Worm (Caenorhabditis elegans): ENCODE data around the gene R160.12.

The R160.12 gene

DNA sequence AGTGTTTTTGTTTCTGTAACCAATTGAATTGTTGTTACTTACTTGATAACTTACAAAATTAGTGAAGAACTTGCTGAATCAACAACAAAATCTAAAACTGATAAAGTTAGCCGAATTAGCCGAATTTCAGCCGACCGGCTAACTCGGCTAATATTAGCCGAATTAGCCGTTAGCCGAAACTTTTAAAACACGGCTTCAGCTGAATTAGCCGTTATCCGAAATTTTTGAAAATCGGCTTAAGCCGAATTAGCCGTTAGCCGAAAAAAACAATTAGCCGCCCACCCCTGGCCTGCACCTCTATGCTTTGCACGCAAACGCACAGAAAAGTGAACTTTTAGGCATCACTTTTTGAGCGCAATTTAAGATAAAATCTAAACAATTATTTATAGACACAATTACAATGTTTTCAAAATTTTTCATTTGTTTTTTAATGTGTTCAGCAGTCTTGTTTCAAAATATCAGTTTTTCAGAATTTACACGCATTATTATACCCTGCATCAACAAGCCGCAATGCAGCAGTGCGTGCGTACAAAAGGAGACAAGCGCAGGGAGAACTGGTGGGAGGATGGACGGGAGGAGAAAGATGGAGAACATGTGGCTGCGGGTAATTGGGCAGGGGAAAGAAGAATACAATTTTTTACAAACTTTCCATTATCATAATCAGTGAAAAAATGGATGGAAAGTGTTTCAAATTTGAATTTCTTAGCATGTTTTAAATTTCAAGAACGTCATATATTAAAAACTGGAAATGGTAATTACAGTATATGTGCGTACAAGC lies 17.7 kb upstream of the R160.12 start (continued):
- TF ChIP-seq nhr-10 (tag; optimal IDR thresholded peaks at IDR 0.05), result peak; percentile 36
- TF ChIP-seq daf-8 (GFP tag; IDR thresholded peaks at IDR 0.05), result no peak
- peak; percentile 75 for TF ChIP-seq lin-13 (GFP tag; optimal IDR thresholded peaks at IDR 0.05)
- TF ChIP-seq F26F4.8 (GFP tag; conservative IDR thresholded peaks at IDR 0.05), result no peak
- TF ChIP-seq zip-11 (GFP tag; IDR thresholded peaks at IDR 0.05), result no peak
- peak; percentile 74; the same call in 1 of the 2 replicates for TF ChIP-seq pha-4 (GFP tag; IDR thresholded peaks at IDR 0.05)
- no peak for TF ChIP-seq pha-4 (tag; optimal IDR thresholded peaks at IDR 0.05)
- no peak; the same call in 1 of the 2 replicates for TF ChIP-seq lin-1 (GFP tag; IDR thresholded peaks at IDR 0.05)
- TF ChIP-seq ZK337.2 (GFP tag; IDR thresholded peaks at IDR 0.05), result no peak
- no peak for TF ChIP-seq nhr-102 (tag; optimal IDR thresholded peaks at IDR 0.05)
- no peak for TF ChIP-seq R02D3.7 (tag; optimal IDR thresholded peaks at IDR 0.05)
- TF ChIP-seq attf-4 (tag; optimal IDR thresholded peaks at IDR 0.05), result no peak
- TF ChIP-seq dmd-6 (GFP tag; IDR thresholded peaks at IDR 0.05), result peak; percentile 66
- TF ChIP-seq php-3 (GFP tag; IDR thresholded peaks at IDR 0.05), result peak; percentile 60; the same call in 1 of the 2 replicates
- TF ChIP-seq mxl-3 (GFP tag; optimal IDR thresholded peaks at IDR 0.05), result peak; percentile 78
- peak; percentile 33 to 89 for TF ChIP-seq daf-16 (GFP tag; optimal IDR thresholded peaks at IDR 0.05)
- TF ChIP-seq daf-16 (tag; optimal IDR thresholded peaks at IDR 0.05), result peak; percentile 74
- 0 out of 2 replicates have a peak, but pooled peaks have one; percentile 56 for TF ChIP-seq ceh-20 (GFP tag; IDR thresholded peaks at IDR 0.05)
- TF ChIP-seq nhr-111 (GFP tag; optimal IDR thresholded peaks at IDR 0.05), result no peak
- peak; percentile 74 for TF ChIP-seq T20F7.1 (GFP tag; optimal IDR thresholded peaks at IDR 0.05)
- no peak for TF ChIP-seq F49E8.2 (tag; optimal IDR thresholded peaks at IDR 0.05; ENCODE audit: borderline replicate concordance)
- TF ChIP-seq mep-1 (tag; optimal IDR thresholded peaks at IDR 0.05), result peak; percentile 91
- TF ChIP-seq hmg-1.1 (GFP tag; IDR thresholded peaks at IDR 0.05), result peak; percentile 96
- TF ChIP-seq dmd-9 (GFP tag; IDR thresholded peaks at IDR 0.05), result 0 out of 2 replicates have a peak, but pooled peaks have one; percentile 36
- TF ChIP-seq lin-15B (tag; optimal IDR thresholded peaks at IDR 0.05), result no peak
- no peak for TF ChIP-seq aly-2 (tag; optimal IDR thresholded peaks at IDR 0.05)
- TF ChIP-seq nhr-11 (tag; optimal IDR thresholded peaks at IDR 0.05), result no peak
- TF ChIP-seq jun-1 (tag; optimal IDR thresholded peaks at IDR 0.05), result peak; percentile 71
- peak; percentile 38 for TF ChIP-seq fkh-10 (GFP tag; optimal IDR thresholded peaks at IDR 0.05)
- peak; percentile 80 for TF ChIP-seq F10B5.3 (tag; optimal IDR thresholded peaks at IDR 0.05)
- TF ChIP-seq unc-39 (tag; optimal IDR thresholded peaks at IDR 0.05), result no peak
- peak; percentile 0 to 50 for TF ChIP-seq mdl-1 (tag; optimal IDR thresholded peaks at IDR 0.05)
- TF ChIP-seq ces-1 (GFP tag; optimal IDR thresholded peaks at IDR 0.05), result no peak
- TF ChIP-seq tra-1 (GFP tag; IDR thresholded peaks at IDR 0.05), result no peak
- no peak for TF ChIP-seq cey-2 (tag; optimal IDR thresholded peaks at IDR 0.05; ENCODE audit: borderline replicate concordance, insufficient read depth)

DNA sequence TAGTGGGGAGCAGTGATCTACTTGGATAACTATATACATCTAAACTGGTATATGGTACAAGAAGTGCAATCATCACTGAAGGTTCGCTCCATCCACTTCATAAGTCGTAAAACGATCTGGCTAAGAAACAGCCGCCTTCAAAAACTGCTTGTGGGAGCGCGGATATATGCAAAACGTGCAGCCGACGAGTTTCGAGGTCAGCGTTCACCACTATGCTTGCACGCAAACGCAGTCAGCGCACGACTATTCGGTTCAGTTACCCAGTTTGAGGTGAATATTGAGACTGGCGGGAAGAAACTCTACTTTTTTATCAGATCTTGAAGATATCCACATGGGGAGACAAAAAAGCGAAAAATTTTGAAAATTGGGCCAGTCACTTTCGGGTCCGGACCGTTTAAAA lies 16.9 kb upstream of the R160.12 start:
- TF ChIP-seq Y48G9A.11 (GFP tag; IDR thresholded peaks at IDR 0.05), result 0 out of 2 replicates have a peak, but pooled peaks have one; percentile 21

DNA sequence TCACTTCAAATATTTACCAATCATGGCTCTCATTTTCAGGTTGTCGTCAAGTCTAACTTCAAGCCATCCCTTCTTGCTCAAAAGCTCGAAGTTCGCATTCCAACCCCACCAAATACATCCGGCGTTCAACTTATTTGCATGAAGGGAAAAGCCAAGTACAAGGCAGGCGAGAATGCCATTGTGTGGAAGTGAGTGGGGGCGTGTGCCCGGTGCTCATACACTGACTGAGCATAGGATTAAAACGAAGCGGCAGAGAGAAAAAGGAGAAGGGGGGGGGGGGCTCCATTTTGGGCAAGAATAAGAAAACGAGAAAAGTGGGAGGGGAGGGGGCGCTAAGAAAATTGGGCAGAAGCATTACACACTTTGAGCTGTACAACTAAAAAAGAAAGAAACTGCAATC lies 14.1 kb upstream of the R160.12 start:
- TF ChIP-seq nhr-6 (tag; optimal IDR thresholded peaks at IDR 0.05), result no peak
- TF ChIP-seq aha-1 (tag), result peak; percentile 81
- no peak for TF ChIP-seq spr-3 (GFP tag; optimal IDR thresholded peaks at IDR 0.05)
- TF ChIP-seq lin-1 (GFP tag; IDR thresholded peaks at IDR 0.05), result no peak
- no peak for TF ChIP-seq duxl-1 (tag; optimal IDR thresholded peaks at IDR 0.05; ENCODE audit: poor library complexity)
- 0 out of 2 replicates have a peak, but pooled peaks have one; percentile 19 for TF ChIP-seq hmg-1.1 (GFP tag; IDR thresholded peaks at IDR 0.05)
